Fruit fly (Drosophila melanogaster) whole organism, prepupa: ENCODE results near the gene Apt1.

Experiments
- Blimp-1 ChIP-seq: fragments of 200-800 bp; sonication (Bioruptor generic); optimal IDR thresholded peaks from 3 replicates; lab custom pipeline; 2017; ENCODE audit warnings: missing biosample characterization, missing genetic modification characterization, mild to moderate bottlenecking, moderate library complexity, missing genetic modification reagents
- CG8119 ChIP-seq: fragments of 200-800 bp; sonication (Bioruptor generic); IDR thresholded peaks from 3 replicates; pipeline ENCODE4 v1.3.6; 2022; ENCODE audit warnings: missing biosample characterization, missing genetic modification characterization
- Eip75B ChIP-seq: fragments of 200-800 bp; sonication (Bioruptor generic); optimal IDR thresholded peaks from 3 replicates; lab custom pipeline; 2016; ENCODE audit warnings: missing biosample characterization, missing genetic modification characterization
- Eip78C ChIP-seq: fragments of 200-800 bp; sonication (Bioruptor generic); peaks from one replicate; lab custom pipeline; 2016; ENCODE audit warnings: missing biosample characterization, missing genetic modification characterization
- Ets21C ChIP-seq: fragments of 200-800 bp; sonication (Bioruptor generic); optimal IDR thresholded peaks from 3 replicates; lab custom pipeline; 2016; ENCODE audit warnings: missing biosample characterization, missing genetic modification characterization
- OdsH ChIP-seq: fragments of 200-800 bp; sonication (Bioruptor generic); optimal IDR thresholded peaks from 3 replicates; lab custom pipeline; 2016; ENCODE audit warnings: missing biosample characterization, missing genetic modification characterization
- achi ChIP-seq: fragments of 200-800 bp; sonication (Bioruptor generic); optimal IDR thresholded peaks from 3 replicates; lab custom pipeline; 2016; ENCODE audit warnings: missing biosample characterization, missing genetic modification characterization
- cyc ChIP-seq: fragments of 200-800 bp; sonication (Bioruptor generic); optimal IDR thresholded peaks from 3 replicates; lab custom pipeline; 2016; ENCODE audit warnings: missing biosample characterization, missing genetic modification characterization
- esn ChIP-seq: fragments of 200-800 bp; sonication (Bioruptor generic); optimal IDR thresholded peaks from 2 replicates; lab custom pipeline; 2016; ENCODE audit warnings: missing biosample characterization, mild to moderate bottlenecking, missing genetic modification characterization, moderate library complexity

DNA sequence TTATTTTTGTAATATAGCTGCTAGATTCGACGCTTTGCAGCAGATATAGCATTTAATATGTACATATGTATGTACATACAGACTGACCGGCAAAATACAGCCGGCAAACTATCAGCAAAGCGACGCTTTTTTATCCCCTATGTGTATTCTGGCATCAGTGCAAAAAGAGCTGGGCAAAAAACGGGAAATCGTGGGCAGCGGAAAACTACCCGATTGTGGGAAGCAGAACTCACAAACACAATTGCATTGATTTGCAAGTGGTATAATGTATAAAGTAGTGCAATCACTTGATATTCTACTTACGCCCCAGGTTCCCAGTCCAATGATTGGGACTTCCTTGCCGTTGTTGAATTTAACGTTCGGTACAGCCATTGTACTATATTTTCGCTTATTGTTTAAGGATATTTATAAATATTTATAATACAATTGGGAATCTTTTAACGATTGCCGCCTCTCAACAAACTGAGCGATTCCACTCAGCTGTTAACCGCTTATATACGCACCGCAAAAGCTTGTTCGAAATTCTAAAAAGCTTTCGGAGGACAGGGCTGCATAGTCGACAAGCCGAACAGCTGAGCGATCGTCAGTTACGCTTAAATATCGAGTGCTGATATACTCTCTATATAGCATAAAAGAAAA is 4.5 kb upstream of the Apt1 start:
- no peak; the same call in 2 of the 3 replicates for TF ChIP-seq CG8119
- TF ChIP-seq Eip75B (GFP tag; lab: Kevin White, UChicago): no peak
- peak; percentile 25 for TF ChIP-seq esn
- no peak for TF ChIP-seq achi (GFP tag; lab: Kevin White, UChicago)
- TF ChIP-seq cyc (GFP tag; lab: Kevin White, UChicago): no peak
- TF ChIP-seq Ets21C (GFP tag; lab: Kevin White, UChicago): no peak
- no peak for TF ChIP-seq OdsH (GFP tag; lab: Kevin White, UChicago)
- no peak for TF ChIP-seq Blimp-1 (GFP tag; lab: Kevin White, UChicago)
- TF ChIP-seq Eip78C (GFP tag; lab: Kevin White, UChicago): peak; percentile 66
